Fruit fly (Drosophila melanogaster) whole organism, wandering third instar larva: ENCODE data around the gene CG3604.

Source experiments
- Abd-B ChIP-seq: fragments of >200 bp; optimal IDR thresholded peaks from 2 replicates; lab custom pipeline; 2017; ENCODE audit warnings: missing biosample characterization, missing genetic modification characterization
- CG32264 ChIP-seq: fragments of 200-800 bp; sonication (Bioruptor generic); optimal IDR thresholded peaks from 2 replicates; lab custom pipeline; 2016; ENCODE audit warnings: missing biosample characterization, missing genetic modification characterization
- CG9705 ChIP-seq: fragments of 200-800 bp; sonication (Bioruptor generic); optimal IDR thresholded peaks from 2 replicates; lab custom pipeline; 2018; ENCODE audit warnings: missing biosample characterization, mild to moderate bottlenecking, missing genetic modification characterization
- CrebA ChIP-seq: fragments of 200-800 bp; sonication (Bioruptor generic); optimal IDR thresholded peaks from 2 replicates; lab custom pipeline; 2016; ENCODE audit warnings: missing biosample characterization, mild to moderate bottlenecking, missing genetic modification characterization, borderline replicate concordance
- Dfd ChIP-seq: fragments of >200 bp; optimal IDR thresholded peaks from 2 replicates; lab custom pipeline; 2017; ENCODE audit warnings: missing biosample characterization, missing genetic modification characterization
- Dif ChIP-seq: fragments of 200-275, 200-300 bp; sonication (Bioruptor generic); optimal IDR thresholded peaks from 2 replicates; lab custom pipeline; 2018; ENCODE audit warnings: missing biosample characterization, missing genetic modification characterization; ENCODE audit not compliant: partially characterized antibody
- GATAd ChIP-seq: sonication (Bioruptor generic); optimal IDR thresholded peaks from 2 replicates; lab custom pipeline; 2016; ENCODE audit warnings: missing biosample characterization, missing genetic modification characterization
- HLH106 ChIP-seq: fragments of 200-800 bp; optimal IDR thresholded peaks from 3 replicates; lab custom pipeline; 2019; ENCODE audit warnings: missing biosample characterization, mild to moderate bottlenecking, missing genetic modification characterization, moderate library complexity
- Hnf4 ChIP-seq: fragments of 200-800 bp; sonication (Bioruptor generic); optimal IDR thresholded peaks from 2 replicates; lab custom pipeline; 2016; ENCODE audit warnings: missing biosample characterization, mild to moderate bottlenecking, missing genetic modification characterization
- Hr78 ChIP-seq: fragments of >200 bp; optimal IDR thresholded peaks from 2 replicates; lab custom pipeline; 2017; ENCODE audit warnings: missing biosample characterization, missing genetic modification characterization
- Hr83 ChIP-seq: fragments of 200-300 bp; sonication (Bioruptor generic); optimal IDR thresholded peaks from 2 replicates; lab custom pipeline; 2016; ENCODE audit warnings: missing biosample characterization, mild to moderate bottlenecking, missing genetic modification characterization, moderate library complexity; ENCODE audit not compliant: poor library complexity, severe bottlenecking
- Jra ChIP-seq: sonication (Bioruptor generic); optimal IDR thresholded peaks from 2 replicates; lab custom pipeline; 2016; ENCODE audit warnings: missing biosample characterization, missing genetic modification characterization
- Mio ChIP-seq: sonication (Bioruptor generic); optimal IDR thresholded peaks from 2 replicates; lab custom pipeline; 2016; ENCODE audit warnings: missing biosample characterization, missing genetic modification characterization
- Myc ChIP-seq: fragments of >200 bp; optimal IDR thresholded peaks from 2 replicates; lab custom pipeline; 2017
- N ChIP-seq: fragments of >200 bp; optimal IDR thresholded peaks from 2 replicates; lab custom pipeline; 2018; ENCODE audit warnings: missing biosample characterization, missing external identifiers, missing genetic modification characterization
- OdsH ChIP-seq: fragments of 200-800 bp; sonication (Bioruptor generic); optimal IDR thresholded peaks from 2 replicates; lab custom pipeline; 2016; ENCODE audit warnings: missing biosample characterization, mild to moderate bottlenecking, missing genetic modification characterization
- Rel ChIP-seq, 2 experiments: fragments of 200-800 bp; sonication (Bioruptor generic) in 1 of 2; optimal IDR thresholded peaks; 2 replicates in 1 of 2; 3 replicates in 1 of 2; lab custom pipeline; 2016 to 2019; ENCODE audit warnings: mild to moderate bottlenecking in 2 of 2, missing biosample characterization in 2 of 2, missing genetic modification characterization in 2 of 2, moderate library complexity in 1 of 2
- Sp1 ChIP-seq: fragments of 200-800 bp; sonication (Bioruptor generic); optimal IDR thresholded peaks from 3 replicates; lab custom pipeline; 2019; ENCODE audit warnings: missing biosample characterization, mild to moderate bottlenecking, missing genetic modification characterization, moderate library complexity
- Vsx2 ChIP-seq: fragments of 200-300, 225-300 bp; sonication (Bioruptor generic); optimal IDR thresholded peaks from 2 replicates; lab custom pipeline; 2018; ENCODE audit warnings: missing biosample characterization, missing genetic modification characterization; ENCODE audit not compliant: partially characterized antibody
- br ChIP-seq: fragments of 200-800 bp; sonication (Bioruptor generic); optimal IDR thresholded peaks from 2 replicates; lab custom pipeline; 2016; ENCODE audit warnings: missing biosample characterization, missing genetic modification characterization
- brk ChIP-seq: fragments of 200-800 bp; sonication (Bioruptor generic); optimal IDR thresholded peaks from 2 replicates; lab custom pipeline; 2016; ENCODE audit warnings: missing biosample characterization, mild to moderate bottlenecking, missing genetic modification characterization
- dmrt93B ChIP-seq: fragments of 200-800 bp; sonication (Bioruptor generic); optimal IDR thresholded peaks from 2 replicates; lab custom pipeline; 2018; ENCODE audit warnings: missing biosample characterization, mild to moderate bottlenecking, missing genetic modification characterization
- dsf ChIP-seq: sonication (Bioruptor generic); optimal IDR thresholded peaks from 2 replicates; lab custom pipeline; 2016; ENCODE audit warnings: missing biosample characterization, missing genetic modification characterization, borderline replicate concordance
- ey ChIP-seq: fragments of 200-800 bp; sonication (Bioruptor generic); optimal IDR thresholded peaks from 2 replicates; lab custom pipeline; 2016; ENCODE audit warnings: missing biosample characterization, missing genetic modification characterization
- foxo ChIP-seq, 2 experiments: fragments of 200-800 bp; sonication (Bioruptor generic); optimal IDR thresholded peaks; 2 replicates in 1 of 2; 3 replicates in 1 of 2; lab custom pipeline; 2016 to 2017; ENCODE audit warnings: missing biosample characterization in 2 of 2, missing genetic modification characterization in 2 of 2
- fru ChIP-seq: fragments of 200-800 bp; sonication (Bioruptor generic); optimal IDR thresholded peaks from 3 replicates; lab custom pipeline; 2016; ENCODE audit warnings: missing biosample characterization, mild to moderate bottlenecking, missing genetic modification characterization
- h ChIP-seq: fragments of 200-800 bp; sonication (Bioruptor generic); optimal IDR thresholded peaks from 3 replicates; lab custom pipeline; 2016; ENCODE audit warnings: missing biosample characterization, mild to moderate bottlenecking, missing genetic modification characterization
- jim ChIP-seq: fragments of 175-275, 200-325 bp; sonication (Bioruptor generic); optimal IDR thresholded peaks from 2 replicates; lab custom pipeline; 2016; ENCODE audit warnings: missing biosample characterization, mild to moderate bottlenecking, missing genetic modification characterization
- lola ChIP-seq: fragments of >200 bp; optimal IDR thresholded peaks from 2 replicates; lab custom pipeline; 2017; ENCODE audit warnings: missing biosample characterization, missing genetic modification characterization
- pan ChIP-seq: fragments of >200 bp; optimal IDR thresholded peaks from 2 replicates; lab custom pipeline; 2017
- psq ChIP-seq: fragments of 200-800 bp; sonication (Bioruptor generic); optimal IDR thresholded peaks from 3 replicates; lab custom pipeline; 2017; ENCODE audit warnings: missing biosample characterization, mild to moderate bottlenecking, missing genetic modification characterization, moderate library complexity
- rgr ChIP-seq: fragments of 200-800 bp; sonication (Bioruptor generic); optimal IDR thresholded peaks from 3 replicates; lab custom pipeline; 2016; ENCODE audit warnings: missing biosample characterization, mild to moderate bottlenecking, missing genetic modification characterization
- sage ChIP-seq: fragments of 200-800 bp; sonication (Bioruptor generic); optimal IDR thresholded peaks from 2 replicates; lab custom pipeline; 2016; ENCODE audit warnings: missing biosample characterization, mild to moderate bottlenecking, missing genetic modification characterization
- sv ChIP-seq: fragments of 200-800 bp; sonication (Bioruptor generic); optimal IDR thresholded peaks from 3 replicates; lab custom pipeline; 2016; ENCODE audit warnings: missing biosample characterization, missing genetic modification characterization
- tai ChIP-seq: sonication (Bioruptor generic); optimal IDR thresholded peaks from 2 replicates; lab custom pipeline; 2016; ENCODE audit warnings: missing biosample characterization, missing genetic modification characterization
- usp ChIP-seq: fragments of >200 bp; optimal IDR thresholded peaks from 2 replicates; lab custom pipeline; 2017; ENCODE audit warnings: missing biosample characterization, missing genetic modification characterization
- woc ChIP-seq: sonication (Bioruptor generic); optimal IDR thresholded peaks from 2 replicates; lab custom pipeline; 2016; ENCODE audit warnings: missing biosample characterization, mild to moderate bottlenecking, missing genetic modification characterization

CG3604 gene

dm6 chr2L:3648173-3648972 lies 49.3 kb downstream of the CG3604 start:
- peak; percentile 27 for TF ChIP-seq woc (GFP tag; lab: Kevin White, UChicago)
- peak; percentile 67 for TF ChIP-seq sage (GFP tag; lab: Kevin White, UChicago)
- peak; percentile 40 for TF ChIP-seq CrebA (GFP tag; lab: Kevin White, UChicago)
- TF ChIP-seq ey (GFP tag; lab: Kevin White, UChicago), result no peak
- TF ChIP-seq jim (GFP tag; lab: Kevin White, UChicago), result no peak
- no peak for TF ChIP-seq Mio (GFP tag; lab: Kevin White, UChicago)
- TF ChIP-seq Hnf4 (GFP tag; lab: Kevin White, UChicago), result peak; percentile 18
- no peak for TF ChIP-seq HLH106 (tag; lab: Kevin White, UChicago)
- peak; percentile 87 for TF ChIP-seq brk (GFP tag; lab: Kevin White, UChicago)
- TF ChIP-seq br, result no peak
- no peak for TF ChIP-seq Vsx2 (GFP tag; lab: Kevin White, UChicago)
- no peak for TF ChIP-seq Hr83 (GFP tag; lab: Kevin White, UChicago)
- TF ChIP-seq, all 38 proteins: peak for 5

- TF ChIP-seq Dfd (GFP tag; lab: Kevin White, UChicago), result no peak
- TF ChIP-seq h (GFP tag; lab: Kevin White, UChicago), result peak; percentile 70
- TF ChIP-seq OdsH (GFP tag; lab: Kevin White, UChicago), result peak; percentile 84
- TF ChIP-seq jim (GFP tag; lab: Kevin White, UChicago), result no peak
- TF ChIP-seq CrebA (GFP tag; lab: Kevin White, UChicago), result peak; percentile 22
- TF ChIP-seq Hr83 (GFP tag; lab: Kevin White, UChicago), result peak; percentile 4
- peak; percentile 8 for TF ChIP-seq sage (GFP tag; lab: Kevin White, UChicago)
- TF ChIP-seq dmrt93B (GFP tag; lab: Kevin White, UChicago), result peak; percentile 54
- no peak for TF ChIP-seq GATAd (GFP tag; lab: Kevin White, UChicago)
- TF ChIP-seq woc (GFP tag; lab: Kevin White, UChicago), result no peak
- TF ChIP-seq HLH106 (tag; lab: Kevin White, UChicago), result peak; percentile 80
- TF ChIP-seq CG32264 (GFP tag; lab: Kevin White, UChicago), result no peak
- TF ChIP-seq Abd-B (GFP tag; lab: Kevin White, UChicago), result no peak
- TF ChIP-seq Rel (GFP tag; optimal IDR thresholded peaks at IDR 0.05; lab: Kevin White, UChicago), result no peak
- peak; percentile 17 for TF ChIP-seq Rel (tag; optimal IDR thresholded peaks at IDR 0.05; lab: Kevin White, UChicago)
- peak; percentile 71 for TF ChIP-seq brk (GFP tag; lab: Kevin White, UChicago)
- TF ChIP-seq br, result peak; percentile 83
- no peak for TF ChIP-seq usp
- peak; percentile 67 for TF ChIP-seq dsf
- no peak for TF ChIP-seq Mio (GFP tag; lab: Kevin White, UChicago)
- peak; percentile 74 for TF ChIP-seq rgr (GFP tag; lab: Kevin White, UChicago)
- no peak for TF ChIP-seq Myc (lab: Kevin White, UChicago)
- peak; percentile 71 for TF ChIP-seq psq (GFP tag; lab: Kevin White, UChicago)
- TF ChIP-seq N (GFP tag; lab: Kevin White, UChicago), result no peak
- peak; percentile 24 for TF ChIP-seq tai
- no peak for TF ChIP-seq pan (lab: Kevin White, UChicago)
- peak; percentile 26 for TF ChIP-seq Jra (GFP tag; lab: Kevin White, UChicago)
- peak; percentile 83 for TF ChIP-seq Hnf4 (GFP tag; lab: Kevin White, UChicago)
- no peak for TF ChIP-seq Vsx2 (GFP tag; lab: Kevin White, UChicago)
- TF ChIP-seq sv (GFP tag; lab: Kevin White, UChicago), result no peak
- peak; percentile 60 for TF ChIP-seq ey (GFP tag; lab: Kevin White, UChicago)
- no peak for TF ChIP-seq Hr78 (GFP tag; lab: Kevin White, UChicago)
- TF ChIP-seq Sp1 (GFP tag; lab: Kevin White, UChicago), result peak; percentile 84
- peak; percentile 50 for TF ChIP-seq fru (GFP tag; lab: Kevin White, UChicago)
- TF ChIP-seq foxo (GFP tag; optimal IDR thresholded peaks at IDR 0.05; lab: Kevin White, UChicago), result peak in 1 of 2 experiments; percentile 69
- no peak for TF ChIP-seq lola (GFP tag; lab: Kevin White, UChicago)
- TF ChIP-seq CG9705, result no peak
- no peak for TF ChIP-seq Dif (GFP tag; lab: Kevin White, UChicago)
These were observed 50.0 kb downstream of the CG3604 start for dm6 chr2L:3647521-3648172.
